Worm (Caenorhabditis elegans) whole organism, L4/young adult: ENCODE measurements around the gene abhd-5.2.

Experiments used
- dao-5 ChIP-seq: sonication (generic microtip); optimal IDR thresholded peaks from 2 replicates; lab custom pipeline; 2016; ENCODE audit warnings: missing genotype, missing genetic modification characterization, moderate library complexity, missing compliant biosample characterization
- him-1 ChIP-seq: sonication (generic microtip); optimal IDR thresholded peaks from 2 replicates; lab custom pipeline; 2016; ENCODE audit warnings: missing genotype, missing genetic modification reagents, missing genetic modification characterization, missing compliant biosample characterization

- TF ChIP-seq dao-5 (no peak), him-1 (no peak)
Measured at ce11 chrV:4867535-4867934, 23.1 kb downstream of the abhd-5.2 start.
